Worm (Caenorhabditis elegans): Measurements from ENCODE around the gene sdz-11.

- TF ChIP-seq nhr-237 (tag; optimal IDR thresholded peaks at IDR 0.05) (no peak), lin-15B (tag; optimal IDR thresholded peaks at IDR 0.05) (no peak), F16B12.6 (tag; optimal IDR thresholded peaks at IDR 0.05) (no peak), pag-3 (tag; optimal IDR thresholded peaks at IDR 0.05; ENCODE audit: borderline replicate concordance, insufficient read depth) (no peak), mdl-1 (tag; optimal IDR thresholded peaks at IDR 0.05) (no peak), nhr-76 (tag; optimal IDR thresholded peaks at IDR 0.05) (no peak), C04F5.9 (tag; optimal IDR thresholded peaks at IDR 0.05) (no peak)
These were observed 12.4 kb upstream of the sdz-11 start, which contains the start of gene srx-112 for ce11 chrII:3764486-3764885.
